Fruit fly (Drosophila melanogaster) whole organism, adult: Measurements from ENCODE around the gene armi.

Experiments
- CG14711 ChIP-seq: fragments of 200-800 bp; sonication (Bioruptor generic); optimal IDR thresholded peaks from 2 replicates; lab custom pipeline; 2018; ENCODE audit warnings: missing biosample characterization, mild to moderate bottlenecking, missing genetic modification characterization, moderate library complexity
- CG1620 ChIP-seq: fragments of 200-800 bp; sonication (Bioruptor generic); optimal IDR thresholded peaks from 2 replicates; lab custom pipeline; 2016; ENCODE audit warnings: missing biosample characterization, missing genetic modification characterization
- CG33017 ChIP-seq: fragments of 200-800 bp; sonication (Bioruptor generic); optimal IDR thresholded peaks from 2 replicates; lab custom pipeline; 2018; ENCODE audit warnings: missing biosample characterization, mild to moderate bottlenecking, missing genetic modification characterization, moderate library complexity
- CG5204 ChIP-seq: fragments of 200-800 bp; sonication (Bioruptor generic); optimal IDR thresholded peaks from 2 replicates; lab custom pipeline; 2016; ENCODE audit warnings: missing biosample characterization, missing genetic modification characterization
- CG7045 ChIP-seq: fragments of 200-800 bp; sonication (Bioruptor generic); optimal IDR thresholded peaks from 2 replicates; lab custom pipeline; 2017; ENCODE audit warnings: missing biosample characterization, mild to moderate bottlenecking, missing genetic modification characterization
- Clk ChIP-seq: fragments of 200-800 bp; sonication (Bioruptor generic); optimal IDR thresholded peaks from 2 replicates; lab custom pipeline; 2017; ENCODE audit warnings: missing biosample characterization, missing genetic modification characterization
- bab1 ChIP-seq: fragments of 200-800 bp; sonication (Bioruptor generic); optimal IDR thresholded peaks from 3 replicates; lab custom pipeline; 2019; ENCODE audit warnings: missing biosample characterization, mild to moderate bottlenecking, missing genetic modification characterization, moderate library complexity
- cnc ChIP-seq, 2 experiments: fragments of >200 bp; optimal IDR thresholded peaks; 2 replicates each; lab custom pipeline; 2017
- ovo ChIP-seq: fragments of 200-800 bp; sonication (Bioruptor generic); optimal IDR thresholded peaks from 2 replicates; lab custom pipeline; 2016; ENCODE audit warnings: missing biosample characterization, missing genetic modification characterization
- toe ChIP-seq: fragments of 200-800 bp; sonication (Bioruptor generic); optimal IDR thresholded peaks from 2 replicates; lab custom pipeline; 2016; ENCODE audit warnings: missing biosample characterization, missing genetic modification characterization

- TF ChIP-seq CG14711 (tag; lab: Kevin White, UChicago) = no peak
- TF ChIP-seq CG1620 (GFP tag; lab: Kevin White, UChicago) = no peak
- no peak for TF ChIP-seq CG5204 (GFP tag; lab: Kevin White, UChicago)
- TF ChIP-seq toe (GFP tag; lab: Kevin White, UChicago) = no peak
- TF ChIP-seq Clk (GFP tag; lab: Kevin White, UChicago) = no peak
- TF ChIP-seq CG7045 = no peak
- no peak for TF ChIP-seq CG33017
- TF ChIP-seq ovo (GFP tag; lab: Kevin White, UChicago) = no peak
- TF ChIP-seq cnc (optimal IDR thresholded peaks at IDR 0.05; lab: Kevin White, UChicago) = no peak
- TF ChIP-seq bab1 (GFP tag; lab: Kevin White, UChicago) = no peak
Measured at dm6 chr3L:3423006-3423405, 38.1 kb upstream of the armi start.
